Worm (Caenorhabditis elegans) whole organism, L4/young adult: ENCODE results near the gene F40A3.2.

ENCODE experiments used
- W03F9.2 ChIP-seq: fragments of 150-350 bp; optimal IDR thresholded peaks from 2 replicates; lab custom pipeline; 2014; ENCODE audit warnings: missing biosample characterization, missing genetic modification characterization
- dao-5 ChIP-seq: sonication (generic microtip); optimal IDR thresholded peaks from 2 replicates; lab custom pipeline; 2016; ENCODE audit warnings: missing genotype, missing genetic modification characterization, moderate library complexity, missing compliant biosample characterization
- him-1 ChIP-seq: sonication (generic microtip); optimal IDR thresholded peaks from 2 replicates; lab custom pipeline; 2016; ENCODE audit warnings: missing genotype, missing genetic modification reagents, missing genetic modification characterization, missing compliant biosample characterization

Gene F40A3.2

DNA sequence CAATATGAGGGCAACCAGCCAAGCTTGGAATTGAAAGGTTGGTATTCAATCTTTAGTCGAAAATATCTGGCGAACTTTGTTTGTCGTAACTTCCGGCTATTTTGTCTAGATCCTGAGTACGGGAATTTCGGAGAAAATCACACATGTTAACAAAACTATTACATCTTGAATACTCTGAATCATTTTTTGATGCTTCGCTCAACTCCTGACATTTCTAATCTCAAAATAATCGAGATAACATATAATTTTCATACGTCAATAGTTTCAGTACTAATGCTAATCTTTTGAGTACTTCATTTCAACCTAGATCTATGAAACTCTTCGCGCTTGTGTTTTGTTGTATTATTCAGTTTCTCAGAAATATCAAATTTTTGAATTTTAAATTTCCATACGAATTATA is 22.5 kb downstream of the F40A3.2 start:
- TF ChIP-seq dao-5 (tag; lab: Kevin White, UChicago) = no peak

DNA sequence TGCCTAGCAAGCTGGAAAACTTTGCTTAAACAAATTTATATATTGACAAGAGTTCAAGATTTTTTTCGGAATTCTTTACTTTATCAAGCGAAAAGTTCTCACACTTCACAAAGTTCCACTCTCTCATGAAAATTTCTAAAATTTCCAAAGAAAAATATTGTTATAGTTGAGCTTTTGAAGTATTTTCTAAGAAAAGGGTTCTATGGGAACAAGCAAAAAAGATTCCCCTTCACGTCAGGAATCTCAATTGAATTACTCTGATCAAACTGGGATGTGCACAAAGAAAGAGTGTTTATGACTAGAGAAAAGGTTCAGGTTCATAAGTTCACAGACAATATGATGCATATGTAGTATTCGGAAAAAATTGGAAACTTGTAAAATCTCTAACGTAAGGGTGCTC is 25.7 kb downstream of the F40A3.2 start:
- TF ChIP-seq dao-5 (tag; lab: Kevin White, UChicago) = no peak
- no peak for TF ChIP-seq him-1
- TF ChIP-seq W03F9.2 (tag; lab: Kevin White, UChicago) = no peak

DNA sequence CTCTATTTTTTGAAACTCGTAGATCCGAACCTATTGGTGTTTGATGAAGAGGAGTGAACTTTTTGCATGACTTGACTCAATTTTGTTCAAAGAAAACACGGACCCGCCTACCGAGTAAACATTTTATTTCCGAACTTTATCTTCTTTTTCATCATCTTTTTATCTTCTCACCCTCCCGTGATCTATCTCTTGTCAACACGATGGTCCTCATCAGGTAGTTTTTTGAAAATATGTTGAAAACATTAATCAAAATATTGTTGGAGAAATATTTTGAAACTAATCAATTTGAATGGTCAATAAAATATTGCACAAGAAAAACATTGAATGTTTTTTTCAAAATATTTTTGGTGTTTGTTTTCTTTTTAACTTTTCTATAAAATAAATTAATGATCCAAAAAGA is 29.7 kb downstream of the F40A3.2 start:
- TF ChIP-seq W03F9.2 (tag; lab: Kevin White, UChicago) (no peak), dao-5 (tag; lab: Kevin White, UChicago) (no peak)

DNA sequence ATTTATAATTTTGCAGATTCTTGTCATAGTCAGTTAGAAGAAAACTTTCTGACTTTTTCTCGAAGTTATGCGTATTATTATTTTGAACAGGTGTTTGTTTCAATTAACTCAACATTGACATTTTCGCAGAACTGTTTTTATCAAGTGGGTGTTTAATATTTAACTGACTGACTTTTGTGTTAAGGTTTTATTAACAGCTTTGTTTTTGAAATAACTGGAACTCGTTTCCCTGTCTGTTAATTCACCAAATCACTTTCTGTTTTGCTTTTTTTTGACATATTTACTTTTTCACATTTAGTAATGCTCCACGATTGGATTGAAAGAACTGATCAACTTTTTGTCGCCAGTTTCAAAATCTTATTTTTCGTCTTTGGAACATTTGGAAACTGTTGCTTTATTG is 46.8 kb downstream of the F40A3.2 start, which contains the start of gene srsx-7:
TSS of gene srsx-7 (plus strand) at position 301 of the 400 bp plus-strand sequence.
- TF ChIP-seq him-1 (no peak), dao-5 (tag; lab: Kevin White, UChicago) (no peak), W03F9.2 (tag; lab: Kevin White, UChicago) (no peak)

DNA sequence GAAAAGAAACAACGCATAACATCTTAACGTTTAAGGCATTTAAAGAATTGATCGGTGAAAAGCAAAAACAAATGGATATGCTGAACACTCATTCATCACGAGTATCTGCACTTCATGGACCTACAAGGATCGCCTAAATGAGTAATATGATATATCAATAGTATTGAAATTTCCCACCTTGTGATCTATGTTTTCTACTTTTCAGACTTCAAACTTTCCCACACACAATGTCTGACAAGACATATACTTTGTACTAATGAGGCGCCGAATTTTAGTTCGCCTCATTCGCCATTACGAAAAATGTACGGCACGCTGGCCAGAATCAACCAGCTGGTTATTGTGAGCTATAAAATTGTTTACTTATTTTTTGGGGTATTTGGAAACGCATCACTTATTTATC is 48.1 kb downstream of the F40A3.2 start, which contains the start of gene srsx-6:
TSS of gene srsx-6 (plus strand) at position 301 of the 400 bp plus-strand sequence.
- TF ChIP-seq W03F9.2 (tag; lab: Kevin White, UChicago) (no peak), him-1 (no peak), dao-5 (tag; lab: Kevin White, UChicago) (no peak)

DNA sequence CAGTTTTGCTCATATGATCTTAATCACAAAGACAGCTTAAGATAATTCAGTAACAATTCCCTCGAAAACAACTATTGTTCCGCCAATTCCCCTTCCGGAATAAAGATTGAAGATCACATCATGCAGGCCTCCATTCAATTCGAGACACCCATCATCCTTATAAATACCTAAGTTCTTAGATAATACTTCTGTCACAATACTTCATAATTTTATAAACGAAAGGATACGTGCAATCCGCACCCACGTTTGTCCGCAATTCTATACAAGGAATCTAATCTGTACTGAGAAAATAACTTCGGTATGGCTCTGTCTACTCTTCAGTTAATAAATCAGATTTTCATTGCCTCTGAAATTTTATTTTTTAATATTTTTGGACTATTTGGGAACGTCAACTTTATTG is 49.9 kb downstream of the F40A3.2 start, which contains the start of gene srsx-5:
TSS of gene srsx-5 (plus strand) at position 301 of the 400 bp plus-strand sequence.
- TF ChIP-seq W03F9.2 (tag; lab: Kevin White, UChicago) = no peak
- TF ChIP-seq him-1 = no peak
- no peak for TF ChIP-seq dao-5 (tag; lab: Kevin White, UChicago)
